Fruit fly (Drosophila melanogaster) ovary, adult (tissue): ENCODE measurements around the gene Alr.

Source experiments
- CG17801 ChIP-seq: fragments of 200-800 bp; optimal IDR thresholded peaks from 2 replicates; lab custom pipeline; 2019; ENCODE audit warnings: missing biosample characterization, mild to moderate bottlenecking, missing genetic modification characterization, moderate library complexity; ENCODE audit not compliant: partially characterized antibody

Alr gene

dm6 chrX:19748014-19748413 is at the start of gene Alr:
Alr (plus strand) TSS chrX:19748314.
- TF ChIP-seq CG17801 (GFP tag; lab: Kevin White, UChicago): no peak

dm6 chrX:19701611-19702010 is 46.5 kb upstream of the Alr start, which contains the start of gene Tcs4:
Tcs4 (minus strand) TSS chrX:19701755.
- peak; percentile 48 for TF ChIP-seq CG17801 (GFP tag; lab: Kevin White, UChicago)

- peak; percentile 48 for TF ChIP-seq CG17801 (GFP tag; lab: Kevin White, UChicago)
Observed at dm6 chrX:19704083-19704482, 44.0 kb upstream of the Alr start, which contains the start of the genes CG14230 and CG14232. CG14230 (plus strand) TSS chrX:19704176. CG14232 (minus strand) TSS chrX:19704259.

dm6 chrX:19711936-19712335 is 36.2 kb upstream of the Alr start:
- TF ChIP-seq CG17801 (GFP tag; lab: Kevin White, UChicago): no peak

- TF ChIP-seq CG17801 (GFP tag; lab: Kevin White, UChicago): no peak
Observed at dm6 chrX:19712898-19713627, 35.1 kb upstream of the Alr start, which contains the start of gene meso18E. meso18E (minus strand) TSS chrX:19713045.

dm6 chrX:19714816-19715215 is 33.3 kb upstream of the Alr start:
- TF ChIP-seq CG17801 (GFP tag; lab: Kevin White, UChicago): no peak

dm6 chrX:19716325-19716917 is 31.7 kb upstream of the Alr start:
- TF ChIP-seq CG17801 (GFP tag; lab: Kevin White, UChicago): no peak

dm6 chrX:19717041-19717440 is 31.1 kb upstream of the Alr start:
- no peak for TF ChIP-seq CG17801 (GFP tag; lab: Kevin White, UChicago)

dm6 chrX:19717988-19718973 is 29.8 kb upstream of the Alr start, which contains the start of gene CG12531:
CG12531 (plus strand) TSS chrX:19718923.
- no peak for TF ChIP-seq CG17801 (GFP tag; lab: Kevin White, UChicago)

- peak; percentile 45 for TF ChIP-seq CG17801 (GFP tag; lab: Kevin White, UChicago)
Observed at dm6 chrX:19730844-19731243, 17.3 kb upstream of the Alr start, which contains the start of gene AP-1-2beta. AP-1-2beta (plus strand) TSS chrX:19731004.

- TF ChIP-seq CG17801 (GFP tag; lab: Kevin White, UChicago): no peak
Observed at dm6 chrX:19735270-19735669, 12.8 kb upstream of the Alr start, which contains the start of gene CG14234. CG14234 (plus strand) TSS chrX:19735570.

- TF ChIP-seq CG17801 (GFP tag; lab: Kevin White, UChicago): no peak
Observed at dm6 chrX:19737872-19738271, 10.2 kb upstream of the Alr start.

dm6 chrX:19744003-19744488 is 4.1 kb upstream of the Alr start, which contains the start of the genes CG18809, COX6B, CG33932 and Rpp20:
CG18809 (minus strand) TSS chrX:19744335.
COX6B (minus strand) TSS chrX:19744335.
CG33932 (plus strand) TSS chrX:19744431.
Rpp20 (plus strand) TSS chrX:19744431.
- peak; percentile 57 for TF ChIP-seq CG17801 (GFP tag; lab: Kevin White, UChicago)
